4 worm cellular contexts compared by ENCODE assay signal in genomic region chrV:3712192-3712591, ce11.
A peak's percentile ranks its signal among the peaks of the same experiment; 100 is the strongest.
TF ChIP-seq lines count a peak whose summit lies in the region.

No protein-coding gene starts in this region.

TF ChIP-seq in whole organism, L1 larva, 84 proteins besides CTCF, POLR2A, EP300 and RAD21:
- no peak for TF ChIP-seq rnt-1 (tag; optimal IDR thresholded peaks at IDR 0.05; lab: Kevin White, UChicago)
- peak; percentile 14 for TF ChIP-seq fkh-8 (tag; optimal IDR thresholded peaks at IDR 0.05; lab: Kevin White, UChicago)
- TF ChIP-seq vab-15 (tag; optimal IDR thresholded peaks at IDR 0.05; lab: Kevin White, UChicago): no peak
- peak in 1 of 2 experiments; percentile 1 for TF ChIP-seq lsy-2 (tag; optimal IDR thresholded peaks at IDR 0.05; lab: Kevin White, UChicago)
- TF ChIP-seq tbx-2 (tag; optimal IDR thresholded peaks at IDR 0.05; lab: Kevin White, UChicago): peak; percentile 8
TF ChIP-seq in whole organism, L1 larva: peak in this region for 3.

TF ChIP-seq in whole organism, L2 larva, 48 proteins besides CTCF, POLR2A, EP300 and RAD21:
- no peak for TF ChIP-seq nhr-237 (tag; optimal IDR thresholded peaks at IDR 0.05; lab: Kevin White, UChicago)
- TF ChIP-seq unc-55 (GFP tag; optimal IDR thresholded peaks at IDR 0.05; lab: Kevin White, UChicago): peak; percentile 19

TF ChIP-seq in whole organism, L4 larva, 104 proteins besides CTCF, POLR2A, EP300 and RAD21:
- TF ChIP-seq D1046.2 (GFP tag; IDR thresholded peaks at IDR 0.05; lab: Robert Waterston, UW): no peak
- TF ChIP-seq lsy-2 (tag; optimal IDR thresholded peaks at IDR 0.05; lab: Kevin White, UChicago): no peak
- TF ChIP-seq hmg-1.1 (GFP tag; IDR thresholded peaks at IDR 0.05; lab: Robert Waterston, UW): 0 out of 2 replicates have a peak, but pooled peaks have one; percentile 10
- no peak for TF ChIP-seq dpl-1 (GFP tag; optimal IDR thresholded peaks at IDR 0.05; lab: Kevin White, UChicago)
- no peak for TF ChIP-seq hlh-30 (tag; optimal IDR thresholded peaks at IDR 0.05; lab: Kevin White, UChicago; ENCODE audit: insufficient read depth)
- TF ChIP-seq nhr-77 (tag; optimal IDR thresholded peaks at IDR 0.05; lab: Kevin White, UChicago): no peak
- no peak for TF ChIP-seq ceh-82 (tag; optimal IDR thresholded peaks at IDR 0.05; lab: Kevin White, UChicago)
- TF ChIP-seq rbr-2 (tag; optimal IDR thresholded peaks at IDR 0.05; lab: Kevin White, UChicago): peak; percentile 3
- TF ChIP-seq mxl-3 (GFP tag; optimal IDR thresholded peaks at IDR 0.05; lab: Kevin White, UChicago): no peak
- TF ChIP-seq ama-1 (optimal IDR thresholded peaks at IDR 0.05; lab: Kevin White, UChicago): no peak
- no peak for TF ChIP-seq ces-1 (GFP tag; optimal IDR thresholded peaks at IDR 0.05; lab: Kevin White, UChicago)
- no peak for TF ChIP-seq nhr-25 (tag; optimal IDR thresholded peaks at IDR 0.05; lab: Kevin White, UChicago; ENCODE audit: borderline replicate concordance, insufficient read depth)
- TF ChIP-seq arid-1 (GFP tag; conservative IDR thresholded peaks at IDR 0.05; lab: Robert Waterston, UW): peak; percentile 26; the same call in 1 of the 2 replicates
- no peak for TF ChIP-seq jun-1 (tag; optimal IDR thresholded peaks at IDR 0.05; lab: Kevin White, UChicago)
- no peak for TF ChIP-seq pqm-1 (tag; optimal IDR thresholded peaks at IDR 0.05; lab: Kevin White, UChicago)
- TF ChIP-seq F49E8.2 (tag; optimal IDR thresholded peaks at IDR 0.05; lab: Kevin White, UChicago; ENCODE audit: borderline replicate concordance): no peak
- no peak for TF ChIP-seq tag-97 (GFP tag; IDR thresholded peaks at IDR 0.05; lab: Robert Waterston, UW)
- peak; percentile 17 for TF ChIP-seq mes-2 (tag; optimal IDR thresholded peaks at IDR 0.05; lab: Kevin White, UChicago; ENCODE audit: poor library complexity, severe bottlenecking)
- no peak for TF ChIP-seq T26A8.4 (GFP tag; IDR thresholded peaks at IDR 0.05; lab: Robert Waterston, UW)
- 0 out of 2 replicates have a peak, but pooled peaks have one; percentile 3 for TF ChIP-seq lin-38 (GFP tag; IDR thresholded peaks at IDR 0.05; lab: Robert Waterston, UW)
- TF ChIP-seq ztf-7 (tag; optimal IDR thresholded peaks at IDR 0.05; lab: Kevin White, UChicago): no peak
- TF ChIP-seq spr-3 (GFP tag; optimal IDR thresholded peaks at IDR 0.05; lab: Kevin White, UChicago): peak; percentile 9
- no peak for TF ChIP-seq daf-19 (GFP tag; conservative IDR thresholded peaks at IDR 0.05; lab: Robert Waterston, UW)
- no peak for TF ChIP-seq zip-2 (tag; optimal IDR thresholded peaks at IDR 0.05; lab: Kevin White, UChicago)
- TF ChIP-seq nhr-28 (tag; optimal IDR thresholded peaks at IDR 0.05; lab: Kevin White, UChicago): no peak
- peak; percentile 48 for TF ChIP-seq F37D6.2 (tag; optimal IDR thresholded peaks at IDR 0.05; lab: Kevin White, UChicago)
- no peak for TF ChIP-seq mdl-1 (tag; optimal IDR thresholded peaks at IDR 0.05; lab: Kevin White, UChicago)
- no peak for TF ChIP-seq sdz-12 (GFP tag; optimal IDR thresholded peaks at IDR 0.05; lab: Kevin White, UChicago)
- TF ChIP-seq dmd-9 (GFP tag; IDR thresholded peaks at IDR 0.05; lab: Robert Waterston, UW): no peak
- no peak; the same call in 1 of the 2 replicates for TF ChIP-seq ceh-20 (GFP tag; IDR thresholded peaks at IDR 0.05; lab: Robert Waterston, UW)
- TF ChIP-seq dmd-8 (GFP tag; IDR thresholded peaks at IDR 0.05; lab: Robert Waterston, UW): no peak
- no peak for TF ChIP-seq dve-1 (tag; optimal IDR thresholded peaks at IDR 0.05; lab: Kevin White, UChicago; ENCODE audit: insufficient read depth)
- TF ChIP-seq snpc-1.2 (GFP tag; IDR thresholded peaks at IDR 0.05; lab: Robert Waterston, UW): no peak
- no peak for TF ChIP-seq lin-29 (GFP tag; IDR thresholded peaks at IDR 0.05; lab: Robert Waterston, UW)
- no peak for TF ChIP-seq vab-7 (GFP tag; IDR thresholded peaks at IDR 0.05; lab: Robert Waterston, UW)
- TF ChIP-seq fos-1 (tag; optimal IDR thresholded peaks at IDR 0.05; lab: Kevin White, UChicago): no peak

TF ChIP-seq in whole organism, young adult, 124 proteins besides CTCF, POLR2A, EP300 and RAD21:
- TF ChIP-seq madf-10 (tag; optimal IDR thresholded peaks at IDR 0.05; lab: Kevin White, UChicago): peak; percentile 5
- 0 out of 2 replicates have a peak, but pooled peaks have one; percentile 14 for TF ChIP-seq cebp-1 (GFP tag; IDR thresholded peaks at IDR 0.05; lab: Robert Waterston, UW)
- peak; percentile 57 for TF ChIP-seq cebp-1 (tag; optimal IDR thresholded peaks at IDR 0.05; lab: Kevin White, UChicago)
- peak; percentile 18 for TF ChIP-seq atf-7 (tag; optimal IDR thresholded peaks at IDR 0.05; lab: Kevin White, UChicago)
- TF ChIP-seq C06A6.2 (GFP tag; conservative IDR thresholded peaks at IDR 0.05; lab: Robert Waterston, UW): no peak
- TF ChIP-seq lin-35 (GFP tag; optimal IDR thresholded peaks at IDR 0.05; lab: Kevin White, UChicago): peak in 1 of 3 experiments; percentile 61
- 0 out of 2 replicates have a peak, but pooled peaks have one; percentile 7 for TF ChIP-seq pbrm-1 (GFP tag; IDR thresholded peaks at IDR 0.05; lab: Robert Waterston, UW)
- TF ChIP-seq K11D2.4 (GFP tag; IDR thresholded peaks at IDR 0.05; lab: Robert Waterston, UW): peak; percentile 35; the same call in 1 of the 2 replicates
- TF ChIP-seq Y53F4B.3 (GFP tag; IDR thresholded peaks at IDR 0.05; lab: Robert Waterston, UW): no peak
- TF ChIP-seq nfyb-1 (GFP tag; IDR thresholded peaks at IDR 0.05; lab: Robert Waterston, UW): 0 out of 2 replicates have a peak, but pooled peaks have one; percentile 9
- peak; percentile 4 for TF ChIP-seq athp-1 (tag; optimal IDR thresholded peaks at IDR 0.05; lab: Kevin White, UChicago)
- TF ChIP-seq repo-1 (tag; optimal IDR thresholded peaks at IDR 0.05; lab: Kevin White, UChicago): peak; percentile 31
- no peak for TF ChIP-seq lsy-27 (tag; optimal IDR thresholded peaks at IDR 0.05; lab: Kevin White, UChicago; ENCODE audit: borderline replicate concordance, insufficient read depth)
